In the genomic region with DNA sequence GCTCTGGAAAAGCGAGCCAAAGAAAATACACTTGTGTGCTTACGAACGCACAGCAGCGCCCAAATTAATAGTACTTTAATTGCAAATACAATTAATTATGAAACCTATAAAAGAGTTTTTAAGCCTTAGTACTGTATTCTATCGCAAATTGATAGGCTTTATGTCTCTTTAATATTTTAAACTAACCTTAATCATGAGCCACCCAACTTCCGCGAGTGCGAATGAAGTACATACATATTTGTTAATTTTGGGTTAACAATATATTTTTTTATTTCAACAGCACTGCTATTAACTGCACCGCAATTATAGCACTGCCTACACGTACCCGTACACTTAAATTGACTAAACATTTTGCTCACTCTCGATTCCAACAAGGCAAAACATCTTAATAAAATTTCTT, we compare ENCODE assay signal across 2 fruit fly cellular contexts.
TF ChIP-seq lines count a peak whose summit lies in the region.

No protein-coding gene starts in this region.

TF ChIP-seq in whole organism, embryonic, 481 proteins besides CTCF, POLR2A, EP300 and RAD21 (continued from another document and continues in another):
- peak; percentile 49 for TF ChIP-seq phol (tag; optimal IDR thresholded peaks at IDR 0.05; lab: Kevin White, UChicago)
- TF ChIP-seq dysf (GFP tag; IDR thresholded peaks at IDR 0.05; lab: Robert Waterston, UW): peak; percentile 70
- no peak for TF ChIP-seq Oaz (GFP tag; IDR thresholded peaks at IDR 0.05; lab: Robert Waterston, UW)
- TF ChIP-seq CG9727 (GFP tag; optimal IDR thresholded peaks at IDR 0.05; lab: Kevin White, UChicago): peak; percentile 24
- peak; percentile 49 for TF ChIP-seq CG12659 (GFP tag; optimal IDR thresholded peaks at IDR 0.05; lab: Kevin White, UChicago)
- TF ChIP-seq bab2 (GFP tag; optimal IDR thresholded peaks at IDR 0.05; lab: Kevin White, UChicago): no peak
- peak; percentile 73 for TF ChIP-seq Ets65A (GFP tag; lab: Kevin White, UChicago)
- TF ChIP-seq CG13424 (tag; optimal IDR thresholded peaks at IDR 0.05; lab: Kevin White, UChicago): peak; percentile 59
- TF ChIP-seq Sox102F (GFP tag; optimal IDR thresholded peaks at IDR 0.05; lab: Kevin White, UChicago): peak; percentile 72
- peak; percentile 46 for TF ChIP-seq ind (GFP tag; optimal IDR thresholded peaks at IDR 0.05; lab: Kevin White, UChicago)
- TF ChIP-seq CG12104 (GFP tag; optimal IDR thresholded peaks at IDR 0.05; lab: Kevin White, UChicago): no peak
- TF ChIP-seq CG15011 (GFP tag; optimal IDR thresholded peaks at IDR 0.05; lab: Kevin White, UChicago): peak; percentile 7
- TF ChIP-seq onecut (GFP tag; IDR thresholded peaks at IDR 0.05; lab: Robert Waterston, UW): no peak
- TF ChIP-seq BtbVII (GFP tag; optimal IDR thresholded peaks at IDR 0.05; lab: Kevin White, UChicago): peak; percentile 49
- TF ChIP-seq so (GFP tag; IDR thresholded peaks at IDR 0.05; lab: Robert Waterston, UW): peak; percentile 12; the same call in 1 of the 3 replicates
- TF ChIP-seq CG6813 (GFP tag; optimal IDR thresholded peaks at IDR 0.05; lab: Kevin White, UChicago): peak; percentile 50
- peak; percentile 10 for TF ChIP-seq Dip3 (GFP tag; optimal IDR thresholded peaks at IDR 0.05; lab: Kevin White, UChicago)
- TF ChIP-seq CG10321 (GFP tag; IDR thresholded peaks at IDR 0.05; lab: Robert Waterston, UW): no peak
- no peak for TF ChIP-seq sima (GFP tag; optimal IDR thresholded peaks at IDR 0.05; lab: Kevin White, UChicago)
- TF ChIP-seq CG8388 (GFP tag; optimal IDR thresholded peaks at IDR 0.05; lab: Kevin White, UChicago): peak; percentile 30
- TF ChIP-seq Abd-B (GFP tag; optimal IDR thresholded peaks at IDR 0.05; lab: Kevin White, UChicago): peak; percentile 39
- peak; percentile 31 for TF ChIP-seq fd3F (GFP tag; optimal IDR thresholded peaks at IDR 0.05; lab: Kevin White, UChicago)
- 0 out of 3 replicates have a peak, but pooled peaks have one; percentile 12 for TF ChIP-seq zfh1 (GFP tag; IDR thresholded peaks at IDR 0.05; lab: Robert Waterston, UW)
- peak; percentile 20 for TF ChIP-seq zen (tag; optimal IDR thresholded peaks at IDR 0.05; lab: Kevin White, UChicago)
- peak; percentile 29 for TF ChIP-seq dmrt99B (tag; optimal IDR thresholded peaks at IDR 0.05; lab: Kevin White, UChicago)
- TF ChIP-seq Hr3 (GFP tag; optimal IDR thresholded peaks at IDR 0.05; lab: Kevin White, UChicago): peak; percentile 9
- TF ChIP-seq Drgx (GFP tag; IDR thresholded peaks at IDR 0.05; lab: Robert Waterston, UW): peak; percentile 58
- 0 out of 3 replicates have a peak, but pooled peaks have one; percentile 24 for TF ChIP-seq gce (GFP tag; IDR thresholded peaks at IDR 0.05; lab: Robert Waterston, UW)
- peak; percentile 78 for TF ChIP-seq CG18599 (GFP tag; optimal IDR thresholded peaks at IDR 0.05; lab: Kevin White, UChicago)
- TF ChIP-seq Max (GFP tag; optimal IDR thresholded peaks at IDR 0.05; lab: Kevin White, UChicago): peak; percentile 8
- no peak for TF ChIP-seq CG11085 (GFP tag; IDR thresholded peaks at IDR 0.05; lab: Robert Waterston, UW)
- TF ChIP-seq zfh2 (GFP tag; optimal IDR thresholded peaks at IDR 0.05; lab: Kevin White, UChicago): no peak
- TF ChIP-seq h (optimal IDR thresholded peaks at IDR 0.05; lab: Kevin White, UChicago): no peak
- peak; percentile 21 for TF ChIP-seq CG15696 (tag; optimal IDR thresholded peaks at IDR 0.05; lab: Kevin White, UChicago)
- peak in 1 of 2 experiments; percentile 57 for TF ChIP-seq dpn (GFP tag; optimal IDR thresholded peaks at IDR 0.05; lab: Kevin White, UChicago)
- TF ChIP-seq CG2875 (GFP tag; optimal IDR thresholded peaks at IDR 0.05; lab: Kevin White, UChicago): no peak
- no peak for TF ChIP-seq CG10654 (GFP tag; optimal IDR thresholded peaks at IDR 0.05; lab: Kevin White, UChicago)
- TF ChIP-seq Atf6 (GFP tag; IDR thresholded peaks at IDR 0.05; lab: Robert Waterston, UW): peak; percentile 72
- TF ChIP-seq CG9817 (tag; optimal IDR thresholded peaks at IDR 0.05; lab: Kevin White, UChicago): peak; percentile 50
- TF ChIP-seq CG9932 (GFP tag; IDR thresholded peaks at IDR 0.05; lab: Robert Waterston, UW): 0 out of 2 replicates have a peak, but pooled peaks have one; percentile 21
- TF ChIP-seq slbo (GFP tag; IDR thresholded peaks at IDR 0.05; lab: Robert Waterston, UW): peak; percentile 57
- peak; percentile 48 for TF ChIP-seq CG8924 (tag; optimal IDR thresholded peaks at IDR 0.05; lab: Kevin White, UChicago)
- no peak for TF ChIP-seq dati (GFP tag; IDR thresholded peaks at IDR 0.05; lab: Robert Waterston, UW)
- no peak for TF ChIP-seq CG3407 (GFP tag; optimal IDR thresholded peaks at IDR 0.05; lab: Kevin White, UChicago)
- peak; percentile 60 for TF ChIP-seq CG11504 (tag; optimal IDR thresholded peaks at IDR 0.05; lab: Kevin White, UChicago)
- no peak for TF ChIP-seq nerfin-1 (tag; optimal IDR thresholded peaks at IDR 0.05; lab: Kevin White, UChicago)
- no peak for TF ChIP-seq CG10431 (GFP tag; optimal IDR thresholded peaks at IDR 0.05; lab: Kevin White, UChicago)
- peak; percentile 49 for TF ChIP-seq CG10209 (GFP tag; optimal IDR thresholded peaks at IDR 0.05; lab: Kevin White, UChicago)
- TF ChIP-seq ab (GFP tag; optimal IDR thresholded peaks at IDR 0.05; lab: Kevin White, UChicago): no peak
- peak; percentile 31; the same call in 1 of the 2 replicates for TF ChIP-seq CG32532 (GFP tag; IDR thresholded peaks at IDR 0.05; lab: Robert Waterston, UW)
- TF ChIP-seq gem (tag; optimal IDR thresholded peaks at IDR 0.05; lab: Kevin White, UChicago): peak; percentile 75
- no peak for TF ChIP-seq CG1832 (GFP tag; optimal IDR thresholded peaks at IDR 0.05; lab: Kevin White, UChicago)
- TF ChIP-seq CG2889 (GFP tag; IDR thresholded peaks at IDR 0.05; lab: Robert Waterston, UW): no peak
- peak; percentile 10; the same call in 1 of the 2 replicates for TF ChIP-seq CG14014 (GFP tag; IDR thresholded peaks at IDR 0.05; lab: Robert Waterston, UW)
- TF ChIP-seq Xbp1 (GFP tag; optimal IDR thresholded peaks at IDR 0.05; lab: Kevin White, UChicago): peak; percentile 41
- TF ChIP-seq CG7556 (GFP tag; optimal IDR thresholded peaks at IDR 0.05; lab: Kevin White, UChicago): peak; percentile 76
- no peak for TF ChIP-seq Mrtf (GFP tag; IDR thresholded peaks at IDR 0.05; lab: Robert Waterston, UW)
- peak; percentile 69 for TF ChIP-seq CoRest (tag; optimal IDR thresholded peaks at IDR 0.05; lab: Kevin White, UChicago)
- TF ChIP-seq Aef1 (GFP tag; IDR thresholded peaks at IDR 0.05; lab: Robert Waterston, UW): peak; percentile 56; the same call in 2 of the 3 replicates
- TF ChIP-seq CG6854 (GFP tag; optimal IDR thresholded peaks at IDR 0.05; lab: Kevin White, UChicago): peak; percentile 47
- no peak for TF ChIP-seq CG6272 (GFP tag; IDR thresholded peaks at IDR 0.05; lab: Robert Waterston, UW)
- peak; percentile 16 for TF ChIP-seq shn (GFP tag; optimal IDR thresholded peaks at IDR 0.05; lab: Kevin White, UChicago)
- peak; percentile 19 for TF ChIP-seq Chrac-16 (GFP tag; optimal IDR thresholded peaks at IDR 0.05; lab: Kevin White, UChicago)

TF ChIP-seq in whole organism, prepupa, 60 proteins besides CTCF, POLR2A, EP300 and RAD21 (continued from another document):
- TF ChIP-seq CG1621 (tag; optimal IDR thresholded peaks at IDR 0.05; lab: Kevin White, UChicago): peak; percentile 13
- peak; percentile 23 for TF ChIP-seq net (GFP tag; optimal IDR thresholded peaks at IDR 0.05; lab: Kevin White, UChicago)
- TF ChIP-seq CG7368 (GFP tag; optimal IDR thresholded peaks at IDR 0.05; lab: Kevin White, UChicago): no peak
- peak; percentile 30 for TF ChIP-seq topi (GFP tag; optimal IDR thresholded peaks at IDR 0.05; lab: Kevin White, UChicago)
- peak; percentile 9 for TF ChIP-seq Sox102F (GFP tag; optimal IDR thresholded peaks at IDR 0.05; lab: Kevin White, UChicago)
- TF ChIP-seq CG10631 (GFP tag; optimal IDR thresholded peaks at IDR 0.05; lab: Kevin White, UChicago): peak; percentile 45
- peak; percentile 51 for TF ChIP-seq svp (GFP tag; lab: Kevin White, UChicago)
- TF ChIP-seq fkh (GFP tag; optimal IDR thresholded peaks at IDR 0.05; lab: Kevin White, UChicago): no peak
- peak; percentile 25 for TF ChIP-seq Eip75B (GFP tag; optimal IDR thresholded peaks at IDR 0.05; lab: Kevin White, UChicago)
- peak; percentile 80 for TF ChIP-seq Eip78C (GFP tag; lab: Kevin White, UChicago)
- TF ChIP-seq CG6808 (GFP tag; optimal IDR thresholded peaks at IDR 0.05; lab: Kevin White, UChicago): peak; percentile 32
- TF ChIP-seq Blimp-1 (GFP tag; optimal IDR thresholded peaks at IDR 0.05; lab: Kevin White, UChicago): no peak
- peak; percentile 60 for TF ChIP-seq CG10669 (GFP tag; optimal IDR thresholded peaks at IDR 0.05; lab: Kevin White, UChicago)
- TF ChIP-seq Sox15 (GFP tag; optimal IDR thresholded peaks at IDR 0.05; lab: Kevin White, UChicago): no peak
- TF ChIP-seq Ets96B (tag; optimal IDR thresholded peaks at IDR 0.05; lab: Kevin White, UChicago): peak; percentile 34
- no peak for TF ChIP-seq CG8319 (GFP tag; optimal IDR thresholded peaks at IDR 0.05; lab: Kevin White, UChicago)
- no peak for TF ChIP-seq ss (GFP tag; optimal IDR thresholded peaks at IDR 0.05; lab: Kevin White, UChicago)
- TF ChIP-seq Hr39 (GFP tag; optimal IDR thresholded peaks at IDR 0.05; lab: Kevin White, UChicago): peak; percentile 33
- no peak for TF ChIP-seq CG3032 (tag; optimal IDR thresholded peaks at IDR 0.05; lab: Kevin White, UChicago)
- TF ChIP-seq CG9139 (GFP tag; optimal IDR thresholded peaks at IDR 0.05; lab: Kevin White, UChicago): no peak
- no peak for TF ChIP-seq Hr38 (GFP tag; optimal IDR thresholded peaks at IDR 0.05; lab: Kevin White, UChicago)
- TF ChIP-seq CG31627 (GFP tag; optimal IDR thresholded peaks at IDR 0.05; lab: Kevin White, UChicago): peak; percentile 14
- no peak for TF ChIP-seq esn (GFP tag; optimal IDR thresholded peaks at IDR 0.05; lab: Kevin White, UChicago)
- TF ChIP-seq dsx (GFP tag; optimal IDR thresholded peaks at IDR 0.05; lab: Kevin White, UChicago; ENCODE audit: poor library complexity, severe bottlenecking): no peak
- TF ChIP-seq dac (GFP tag; optimal IDR thresholded peaks at IDR 0.05; lab: Kevin White, UChicago): no peak
- peak; percentile 39 for TF ChIP-seq spab (GFP tag; optimal IDR thresholded peaks at IDR 0.05; lab: Kevin White, UChicago)
- TF ChIP-seq Smox (GFP tag; optimal IDR thresholded peaks at IDR 0.05; lab: Kevin White, UChicago): peak; percentile 9
- no peak for TF ChIP-seq vri (GFP tag; optimal IDR thresholded peaks at IDR 0.05; lab: Kevin White, UChicago)
- peak; percentile 67 for TF ChIP-seq CG15336 (GFP tag; IDR thresholded peaks at IDR 0.05; lab: Robert Waterston, UW)
- TF ChIP-seq CG34406 (GFP tag; optimal IDR thresholded peaks at IDR 0.05; lab: Kevin White, UChicago): peak; percentile 32
- peak; percentile 16 to 22 for TF ChIP-seq salr (GFP tag; optimal IDR thresholded peaks at IDR 0.05; lab: Kevin White, UChicago)
- peak; percentile 71 for TF ChIP-seq CG8119 (GFP tag; IDR thresholded peaks at IDR 0.05; lab: Robert Waterston, UW)
- peak; percentile 54 for TF ChIP-seq Gug (GFP tag; IDR thresholded peaks at IDR 0.05; lab: Robert Waterston, UW)
- no peak for TF ChIP-seq acj6 (GFP tag; optimal IDR thresholded peaks at IDR 0.05; lab: Kevin White, UChicago)
- TF ChIP-seq OdsH (GFP tag; optimal IDR thresholded peaks at IDR 0.05; lab: Kevin White, UChicago): peak; percentile 64
- no peak for TF ChIP-seq CG16779 (tag; optimal IDR thresholded peaks at IDR 0.05; lab: Kevin White, UChicago)
- TF ChIP-seq cyc (GFP tag; optimal IDR thresholded peaks at IDR 0.05; lab: Kevin White, UChicago): peak; percentile 26
- TF ChIP-seq pdm3 (GFP tag; optimal IDR thresholded peaks at IDR 0.05; lab: Kevin White, UChicago): peak; percentile 59
- peak; percentile 41 for TF ChIP-seq fd59A (GFP tag; optimal IDR thresholded peaks at IDR 0.05; lab: Kevin White, UChicago)
- no peak for TF ChIP-seq Hr4 (GFP tag; optimal IDR thresholded peaks at IDR 0.05; lab: Kevin White, UChicago)
- TF ChIP-seq CG6276 (GFP tag; optimal IDR thresholded peaks at IDR 0.05; lab: Kevin White, UChicago): peak; percentile 56
- peak; percentile 49 for TF ChIP-seq achi (GFP tag; optimal IDR thresholded peaks at IDR 0.05; lab: Kevin White, UChicago)
